Fruit fly (Drosophila melanogaster) S2 (cell line): Measurements from ENCODE around the gene mrva.

Experiments used
- CG8478 ChIP-seq: fragments of >200 bp; optimal IDR thresholded peaks from 2 replicates; lab custom pipeline; 2018
- CTCF ChIP-seq, 2 experiments: fragments of >200 bp; optimal IDR thresholded peaks; 2 replicates each; lab custom pipeline; 2018

dm6 chr3L:7328567-7329253 is at the start of gene mrva, which contains the start of the genes CG42307 and mus312:
- TF ChIP-seq CG8478 (lab: Kevin White, UChicago) = no peak
- TF ChIP-seq CTCF (optimal IDR thresholded peaks at IDR 0.05; lab: Kevin White, UChicago) = no peak
